Fruit fly (Drosophila melanogaster) whole organism: ENCODE measurements around the gene IFT43.

Source experiments
- pan ChIP-seq: fragments of >200 bp; optimal IDR thresholded peaks from 2 replicates; lab custom pipeline; 2017
- psq ChIP-seq: fragments of >200 bp; optimal IDR thresholded peaks from 2 replicates; lab custom pipeline; 2017
- usp ChIP-seq: fragments of >200 bp; optimal IDR thresholded peaks from 2 replicates; lab custom pipeline; 2017; ENCODE audit warnings: missing biosample characterization, missing genetic modification characterization, mixed read lengths

DNA sequence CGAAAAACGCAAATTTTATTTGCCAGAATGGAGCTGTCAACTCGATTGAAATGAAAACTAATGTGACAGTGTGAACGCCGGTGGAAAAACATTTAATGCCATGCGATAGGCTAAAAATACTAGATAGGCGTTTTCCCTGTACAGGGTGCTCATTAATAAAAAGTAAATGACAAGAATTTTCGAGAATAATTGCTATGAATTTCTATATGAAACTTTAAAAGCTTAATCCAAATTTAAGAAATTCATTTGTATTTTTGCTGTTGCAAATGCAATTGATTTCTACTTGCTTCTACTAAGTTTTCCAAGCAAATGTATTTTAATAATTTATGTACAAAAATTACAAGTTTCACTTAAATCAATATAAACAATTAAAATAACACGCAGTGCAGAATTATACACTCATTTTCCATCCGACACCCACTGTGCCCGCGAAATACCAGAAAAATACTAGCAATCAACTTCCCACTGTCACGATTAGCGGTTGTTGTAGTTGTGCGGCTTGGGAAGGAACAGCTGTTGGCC, 27.1 kb upstream of the IFT43 start, which contains the start of gene Pih1D1:
- TF ChIP-seq psq (no peak), usp (no peak), pan (no peak)
